Worm (Caenorhabditis elegans): Measurements from ENCODE around the gene arx-4.

ce11 chrIII:861819-862356, at the start of gene arx-4:
- TF ChIP-seq dao-5 (tag; optimal IDR thresholded peaks at IDR 0.05) (no peak), W03F9.2 (tag; optimal IDR thresholded peaks at IDR 0.05) (no peak), him-1 (tag; optimal IDR thresholded peaks at IDR 0.05) (no peak)

All from whole organism, L4/young adult.